Worm (Caenorhabditis elegans): ENCODE data around the gene F12E12.1.

ce11 chrII:3764486-3764885 lies 22.8 kb downstream of the F12E12.1 start, which contains the start of gene srx-112:
- no peak for TF ChIP-seq lin-15B (tag; optimal IDR thresholded peaks at IDR 0.05)
- no peak for TF ChIP-seq ama-1 (optimal IDR thresholded peaks at IDR 0.05)
- no peak for TF ChIP-seq ztf-11 (tag; optimal IDR thresholded peaks at IDR 0.05)
- no peak for TF ChIP-seq nhr-77 (tag; optimal IDR thresholded peaks at IDR 0.05)
- no peak for TF ChIP-seq nhr-76 (tag; optimal IDR thresholded peaks at IDR 0.05)
- TF ChIP-seq ztf-4 (tag; optimal IDR thresholded peaks at IDR 0.05): no peak
- TF ChIP-seq unc-62 (GFP tag; optimal IDR thresholded peaks at IDR 0.05): no peak
- TF ChIP-seq sea-2 (GFP tag; optimal IDR thresholded peaks at IDR 0.05): no peak
- TF ChIP-seq pha-4 (tag; optimal IDR thresholded peaks at IDR 0.05): no peak
- TF ChIP-seq fos-1 (tag; optimal IDR thresholded peaks at IDR 0.05): no peak
- no peak for TF ChIP-seq zag-1 (tag; optimal IDR thresholded peaks at IDR 0.05)
- TF ChIP-seq nhr-28 (tag; optimal IDR thresholded peaks at IDR 0.05): no peak
- TF ChIP-seq ZK546.5 (tag; optimal IDR thresholded peaks at IDR 0.05): no peak

Data from whole organism, L3 larva.